Worm (Caenorhabditis elegans): ENCODE data around the gene fbxa-45.

DNA sequence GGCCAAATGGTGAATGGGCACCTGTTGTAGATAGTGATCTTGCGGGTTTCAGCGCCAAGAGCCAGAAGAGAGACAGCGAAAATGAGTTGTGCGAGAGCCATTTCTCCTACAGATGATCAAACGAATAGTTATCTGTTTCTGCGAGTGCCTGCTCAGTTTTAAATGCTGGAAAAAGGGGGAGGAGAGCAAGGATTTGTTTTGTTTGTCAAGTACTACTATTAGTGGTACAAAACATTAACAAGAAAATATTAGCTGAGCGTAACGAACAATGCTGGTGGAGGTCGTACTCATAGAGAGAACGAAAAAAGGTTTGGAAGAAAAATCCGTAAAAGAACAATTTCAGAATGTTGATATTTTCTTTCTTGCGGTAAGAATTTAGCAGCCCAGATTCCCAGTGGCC lies 27.9 kb downstream of the fbxa-45 start, which contains the start of gene thn-4:
- TF ChIP-seq nhr-12 (tag; optimal IDR thresholded peaks at IDR 0.05) (no peak), aha-1 (tag; optimal IDR thresholded peaks at IDR 0.05) (no peak), snpc-4 (tag; optimal IDR thresholded peaks at IDR 0.05) (no peak), aly-2 (tag; optimal IDR thresholded peaks at IDR 0.05) (no peak), unc-62 (GFP tag; optimal IDR thresholded peaks at IDR 0.05) (no peak), efl-3 (GFP tag; optimal IDR thresholded peaks at IDR 0.05) (no peak), lin-39 (tag; optimal IDR thresholded peaks at IDR 0.05) (no peak), nhr-71 (tag; optimal IDR thresholded peaks at IDR 0.05) (no peak), lsy-2 (tag; optimal IDR thresholded peaks at IDR 0.05) (no peak), fos-1 (tag; optimal IDR thresholded peaks at IDR 0.05) (no peak), blmp-1 (tag; optimal IDR thresholded peaks at IDR 0.05) (no peak), mdl-1 (tag; optimal IDR thresholded peaks at IDR 0.05) (no peak)
